Fruit fly (Drosophila melanogaster) whole organism, embryonic: ENCODE data around the gene CG14715.
A peak's percentile ranks its signal among the peaks of the same experiment; 100 is the strongest.

Experiments used
- Bgb ChIP-seq: fragments of 200-800 bp; sonication (Bioruptor generic); IDR thresholded peaks from 2 replicates; pipeline ENCODE4 v1.3.6; 2022; ENCODE audit warnings: missing biosample characterization, missing genetic modification characterization; ENCODE audit not compliant: partially characterized antibody
- BtbVII ChIP-seq: fragments of 200-800 bp; sonication (Bioruptor generic); optimal IDR thresholded peaks from 3 replicates; lab custom pipeline; 2017; ENCODE audit warnings: missing biosample characterization, mild to moderate bottlenecking, missing genetic modification characterization
- Bteb2 ChIP-seq: fragments of 200-800 bp; sonication (Bioruptor generic); optimal IDR thresholded peaks from 2 replicates; lab custom pipeline; 2016; ENCODE audit warnings: missing biosample characterization, missing genetic modification characterization
- CG11085 ChIP-seq: fragments of 200-800 bp; sonication (Bioruptor generic); IDR thresholded peaks from 2 replicates; pipeline ENCODE4 v1.3.6; 2022; ENCODE audit warnings: missing biosample characterization, missing genetic modification characterization
- CG11093 ChIP-seq: fragments of 200-800 bp; sonication (Bioruptor generic); IDR thresholded peaks from 3 replicates; pipeline ENCODE4 v1.3.6; 2022; ENCODE audit warnings: missing biosample characterization, missing genetic modification characterization
- CG12155 ChIP-seq: fragments of 200-800 bp; sonication (Bioruptor generic); optimal IDR thresholded peaks from 3 replicates; lab custom pipeline; 2016; ENCODE audit warnings: missing biosample characterization, missing genetic modification characterization
- CG12744 ChIP-seq: fragments of 200-800 bp; sonication (Bioruptor generic); optimal IDR thresholded peaks from 2 replicates; lab custom pipeline; 2016; ENCODE audit warnings: missing biosample characterization, missing genetic modification characterization
- CG14441 ChIP-seq: fragments of 200-800 bp; sonication (Bioruptor generic); IDR thresholded peaks from 2 replicates; pipeline ENCODE4 v1.3.6; 2022; ENCODE audit warnings: missing biosample characterization, missing genetic modification characterization
- CG17385 ChIP-seq: fragments of 200-800 bp; sonication (Bioruptor generic); optimal IDR thresholded peaks from 3 replicates; lab custom pipeline; 2018; ENCODE audit warnings: missing biosample characterization, mild to moderate bottlenecking, missing genetic modification characterization
- CG18764 ChIP-seq: fragments of 200-800 bp; sonication (Bioruptor generic); optimal IDR thresholded peaks from 3 replicates; lab custom pipeline; 2016; ENCODE audit warnings: missing biosample characterization, missing genetic modification characterization
- CG2678 ChIP-seq: fragments of 200-800 bp; sonication (Bioruptor generic); optimal IDR thresholded peaks from 3 replicates; lab custom pipeline; 2019; ENCODE audit warnings: missing biosample characterization, mild to moderate bottlenecking, missing genetic modification characterization, moderate library complexity
- CG30431 ChIP-seq: fragments of 200-800 bp; sonication (Bioruptor generic); optimal IDR thresholded peaks from 2 replicates; lab custom pipeline; 2017; ENCODE audit warnings: missing biosample characterization, missing genetic modification characterization
- CG31388 ChIP-seq: fragments of 200-800 bp; sonication (Bioruptor generic); optimal IDR thresholded peaks from 2 replicates; lab custom pipeline; 2016; ENCODE audit warnings: missing biosample characterization, missing genetic modification characterization
- CG31441 ChIP-seq: fragments of 200-800 bp; sonication (Bioruptor generic); IDR thresholded peaks from 2 replicates; pipeline ENCODE4 v1.3.6; 2022; ENCODE audit warnings: missing biosample characterization, missing genetic modification characterization
- CG3281 ChIP-seq: fragments of 200-800 bp; sonication (Bioruptor generic); optimal IDR thresholded peaks from 3 replicates; lab custom pipeline; 2017; ENCODE audit warnings: missing biosample characterization, mild to moderate bottlenecking, missing genetic modification characterization
- CG33213 ChIP-seq: fragments of 200-800 bp; sonication (Bioruptor generic); optimal IDR thresholded peaks from 3 replicates; lab custom pipeline; 2016; ENCODE audit warnings: missing biosample characterization, missing genetic modification characterization
- CG3726 ChIP-seq: fragments of 200-800 bp; sonication (Bioruptor generic); IDR thresholded peaks from 3 replicates; pipeline ENCODE4, ENCODE4 v1.3.6; 2022; ENCODE audit warnings: missing biosample characterization, missing genetic modification characterization
- CG4617 ChIP-seq: fragments of 200-800 bp; sonication (Bioruptor generic); optimal IDR thresholded peaks from 3 replicates; lab custom pipeline; 2016; ENCODE audit warnings: missing biosample characterization, missing genetic modification characterization, borderline replicate concordance
- CG7745 ChIP-seq: fragments of 200-800 bp; sonication (Bioruptor generic); optimal IDR thresholded peaks from 2 replicates; lab custom pipeline; 2018; ENCODE audit warnings: missing biosample characterization, mild to moderate bottlenecking, missing genetic modification characterization, moderate library complexity
- CG9437 ChIP-seq: fragments of 200-800 bp; sonication (Bioruptor generic); optimal IDR thresholded peaks from 2 replicates; lab custom pipeline; 2018; ENCODE audit warnings: missing biosample characterization, mild to moderate bottlenecking, missing genetic modification characterization
- CG9932 ChIP-seq: fragments of 200-800 bp; sonication (Bioruptor generic); IDR thresholded peaks from 2 replicates; pipeline ENCODE4 v1.3.6; 2022; ENCODE audit warnings: missing biosample characterization, missing genetic modification characterization
- D ChIP-seq, 2 experiments: fragments of 200-800 bp in 1 of 2; fragments of >200 bp in 1 of 2; sonication (Bioruptor generic) in 1 of 2; optimal IDR thresholded peaks; 2 replicates in 1 of 2; 3 replicates in 1 of 2; lab custom pipeline; 2017; ENCODE audit warnings: mild to moderate bottlenecking in 1 of 2, missing biosample characterization in 1 of 2, missing genetic modification characterization in 1 of 2, missing genetic modification reagents in 1 of 2
- Deaf1 ChIP-seq: fragments of 200-800 bp; optimal IDR thresholded peaks from 3 replicates; lab custom pipeline; 2019; ENCODE audit warnings: missing biosample characterization, mild to moderate bottlenecking, missing genetic modification characterization, moderate library complexity
- Hr3 ChIP-seq: fragments of 200-800 bp; sonication (Bioruptor generic); optimal IDR thresholded peaks from 3 replicates; lab custom pipeline; 2016; ENCODE audit warnings: missing biosample characterization, missing genetic modification characterization
- Hr39 ChIP-seq: fragments of >200 bp; optimal IDR thresholded peaks from 2 replicates; lab custom pipeline; 2017
- MTF-1 ChIP-seq: fragments of 200-800 bp; sonication (Bioruptor generic); optimal IDR thresholded peaks from 2 replicates; lab custom pipeline; 2018; ENCODE audit warnings: missing biosample characterization, mild to moderate bottlenecking, missing genetic modification characterization, borderline replicate concordance
- Myb ChIP-seq: fragments of 200-800 bp; sonication (Bioruptor generic); optimal IDR thresholded peaks from 2 replicates; lab custom pipeline; 2016; ENCODE audit warnings: missing biosample characterization, missing genetic modification characterization
- NFAT ChIP-seq: fragments of 200-800 bp; sonication (Bioruptor generic); IDR thresholded peaks from 2 replicates; pipeline ENCODE4 v1.3.6; 2022; ENCODE audit warnings: missing biosample characterization, missing genetic modification characterization
- Pdp1 ChIP-seq, 2 experiments: fragments of 200-800 bp; sonication (Bioruptor generic); optimal IDR thresholded peaks; 3 replicates each; lab custom pipeline; 2016; ENCODE audit warnings: missing biosample characterization in 2 of 2, missing genetic modification characterization in 2 of 2, mild to moderate bottlenecking in 1 of 2, moderate library complexity in 1 of 2
- Ptx1 ChIP-seq: fragments of 200-800 bp; sonication (Bioruptor generic); IDR thresholded peaks from 2 replicates; pipeline ENCODE4 v1.3.6; 2022; ENCODE audit warnings: missing biosample characterization, missing genetic modification characterization
- Sry-δ ChIP-seq: fragments of 200-800 bp; sonication (Bioruptor generic); optimal IDR thresholded peaks from 2 replicates; lab custom pipeline; 2016; ENCODE audit warnings: missing biosample characterization, missing genetic modification characterization
- amos ChIP-seq: fragments of 200-800 bp; sonication (Bioruptor generic); IDR thresholded peaks from 2 replicates; pipeline ENCODE4 v1.3.6; 2022; ENCODE audit warnings: missing biosample characterization, missing genetic modification characterization; ENCODE audit not compliant: partially characterized antibody
- aop ChIP-seq: fragments of 200-800 bp; sonication (Bioruptor generic); IDR thresholded peaks from 2 replicates; pipeline ENCODE4 v1.3.6; 2022; ENCODE audit warnings: missing biosample characterization, missing genetic modification characterization
- bsh ChIP-seq, 2 experiments: fragments of 200-800 bp; sonication (Bioruptor generic); optimal IDR thresholded peaks; 2 replicates each; lab custom pipeline; 2017 to 2018; ENCODE audit warnings: mild to moderate bottlenecking in 2 of 2, missing biosample characterization in 2 of 2, missing genetic modification characterization in 2 of 2, moderate library complexity in 1 of 2
- ci ChIP-seq: fragments of 200-800 bp; sonication (Bioruptor generic); IDR thresholded peaks from 3 replicates; pipeline ENCODE4 v1.3.6; 2022; ENCODE audit warnings: missing biosample characterization, missing genetic modification characterization
- corto ChIP-seq: fragments of 200-800 bp; sonication (Bioruptor generic); optimal IDR thresholded peaks from 2 replicates; lab custom pipeline; 2016; ENCODE audit warnings: missing biosample characterization, mild to moderate bottlenecking, missing genetic modification characterization, moderate library complexity
- crc ChIP-seq: fragments of 200-800 bp; sonication (Bioruptor generic); optimal IDR thresholded peaks from 2 replicates; lab custom pipeline; 2016; ENCODE audit warnings: missing biosample characterization, missing genetic modification characterization
- disco-r ChIP-seq: fragments of 200-800 bp; sonication (Bioruptor generic); optimal IDR thresholded peaks from 2 replicates; lab custom pipeline; 2016; ENCODE audit warnings: missing biosample characterization, missing genetic modification characterization
- eyg ChIP-seq: fragments of 200-800 bp; sonication (Bioruptor generic); optimal IDR thresholded peaks from 3 replicates; lab custom pipeline; 2016; ENCODE audit warnings: missing biosample characterization, missing genetic modification characterization
- fd64A ChIP-seq: fragments of 200-800 bp; sonication (Bioruptor generic); optimal IDR thresholded peaks from 3 replicates; lab custom pipeline; 2018; ENCODE audit warnings: missing biosample characterization, mild to moderate bottlenecking, missing genetic modification characterization
- gcm ChIP-seq: fragments of 200-800 bp; sonication (Bioruptor generic); optimal IDR thresholded peaks from 2 replicates; lab custom pipeline; 2019; ENCODE audit warnings: missing biosample characterization, mild to moderate bottlenecking, missing genetic modification characterization, moderate library complexity
- mirr ChIP-seq: fragments of 200-800 bp; sonication (Bioruptor generic); optimal IDR thresholded peaks from 3 replicates; lab custom pipeline; 2018; ENCODE audit warnings: missing biosample characterization, mild to moderate bottlenecking, missing genetic modification characterization
- ro ChIP-seq: fragments of 200-800 bp; sonication (Bioruptor generic); IDR thresholded peaks from 2 replicates; pipeline ENCODE4 v1.3.6; 2022; ENCODE audit warnings: missing biosample characterization, missing genetic modification characterization
- sc ChIP-seq, 3 experiments: fragments of >200 bp in 2 of 3; fragments of 200-800 bp in 1 of 3; sonication (Bioruptor generic) in 1 of 3; optimal IDR thresholded peaks; 2 replicates in 2 of 3; 3 replicates in 1 of 3; lab custom pipeline; 2017; ENCODE audit warnings: mild to moderate bottlenecking in 1 of 3, missing biosample characterization in 1 of 3, missing genetic modification characterization in 1 of 3, missing genetic modification reagents in 1 of 3
- sisA ChIP-seq: fragments of 200-800 bp; sonication (Bioruptor generic); IDR thresholded peaks from 2 replicates; pipeline ENCODE4 v1.3.6; 2022; ENCODE audit warnings: missing biosample characterization, missing genetic modification characterization
- stwl ChIP-seq: fragments of 200-800 bp; sonication (Bioruptor generic); optimal IDR thresholded peaks from 3 replicates; lab custom pipeline; 2018; ENCODE audit warnings: missing biosample characterization, mild to moderate bottlenecking, missing genetic modification characterization, moderate library complexity
- tgo ChIP-seq: fragments of 200-800 bp; sonication (Bioruptor generic); IDR thresholded peaks from 3 replicates; pipeline ENCODE4 v1.3.6; 2022; ENCODE audit warnings: missing biosample characterization, missing genetic modification characterization
- unc-4 ChIP-seq: fragments of 200-800 bp; sonication (Bioruptor generic); IDR thresholded peaks from 2 replicates; pipeline ENCODE4 v1.3.6; 2022; ENCODE audit warnings: missing biosample characterization, missing genetic modification characterization; ENCODE audit not compliant: partially characterized antibody
- unpg ChIP-seq: fragments of 200-800 bp; sonication (Bioruptor generic); optimal IDR thresholded peaks from 3 replicates; lab custom pipeline; 2018; ENCODE audit warnings: missing biosample characterization, mild to moderate bottlenecking, missing genetic modification characterization, moderate library complexity

The CG14715 gene

DNA sequence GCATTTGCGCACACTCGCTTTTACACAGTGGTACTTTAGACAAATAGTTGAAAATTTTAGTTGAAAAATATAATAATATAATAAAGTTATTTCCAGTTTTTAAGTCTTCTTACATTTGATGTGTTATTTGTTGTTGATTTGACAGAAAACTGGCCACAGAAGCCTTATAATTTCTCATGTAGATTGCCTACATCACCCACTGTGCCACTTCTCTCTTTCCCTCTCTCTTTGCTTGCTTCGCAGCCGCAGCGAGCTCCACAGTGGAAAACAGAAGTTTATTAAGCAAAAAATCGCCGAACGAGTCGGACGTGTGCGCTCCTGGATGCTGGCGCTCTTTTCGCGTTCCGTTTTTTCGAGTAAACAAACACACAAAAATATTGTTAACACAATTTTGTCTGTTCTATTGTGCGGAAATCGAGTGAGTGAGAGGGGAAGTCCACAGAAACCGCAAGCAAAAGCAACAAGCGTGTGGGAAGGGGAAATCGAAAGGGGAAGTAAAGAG lies 18.1 kb upstream of the CG14715 start, which contains the start of gene CG42327:
Gene CG42327 (plus strand): TSS at position 277 of the 502 bp plus-strand sequence.
- TF ChIP-seq Bteb2 (GFP tag; lab: Kevin White, UChicago) (peak; percentile 68), CG33213 (GFP tag; lab: Kevin White, UChicago) (peak; percentile 53), CG11085 (GFP tag; lab: Robert Waterston, UW) (peak; percentile 69), CG9437 (GFP tag; lab: Kevin White, UChicago) (peak; percentile 89), CG2678 (tag; lab: Kevin White, UChicago) (peak; percentile 91), Deaf1 (tag; lab: Kevin White, UChicago) (peak; percentile 72), ci (peak; percentile 99), CG3726 (GFP tag; lab: Robert Waterston, UW) (peak; percentile 93), CG4617 (GFP tag; lab: Kevin White, UChicago) (peak; percentile 77), mirr (GFP tag; lab: Kevin White, UChicago) (peak; percentile 80), CG30431 (GFP tag; lab: Kevin White, UChicago) (peak; percentile 95), gcm (peak; percentile 96), CG17385 (GFP tag; lab: Kevin White, UChicago) (peak; percentile 91), unc-4 (no peak; the same call in 1 of the 2 replicates), Sry-δ (GFP tag; lab: Kevin White, UChicago) (peak; percentile 1), sc (optimal IDR thresholded peaks at IDR 0.05; lab: Kevin White, UChicago) (no peak), sc (GFP tag; optimal IDR thresholded peaks at IDR 0.05; lab: Kevin White, UChicago) (peak; percentile 95), Ptx1 (peak; percentile 96), CG12155 (GFP tag; lab: Kevin White, UChicago) (peak; percentile 85), crc (peak; percentile 57), ro (GFP tag; lab: Robert Waterston, UW) (peak; percentile 84), stwl (tag; lab: Kevin White, UChicago) (peak; percentile 38), Pdp1 (GFP tag; optimal IDR thresholded peaks at IDR 0.05; lab: Kevin White, UChicago) (peak; percentile 60 to 73), CG3281 (GFP tag; lab: Kevin White, UChicago) (peak; percentile 88), fd64A (GFP tag; lab: Kevin White, UChicago) (peak; percentile 68), NFAT (GFP tag; lab: Robert Waterston, UW) (peak; percentile 72), CG31388 (GFP tag; lab: Kevin White, UChicago) (peak; percentile 76), CG11093 (GFP tag; lab: Robert Waterston, UW) (peak; percentile 92), corto (GFP tag; lab: Kevin White, UChicago) (peak; percentile 92), tgo (GFP tag; lab: Robert Waterston, UW) (peak; percentile 96), Hr3 (GFP tag; lab: Kevin White, UChicago) (peak; percentile 92), eyg (GFP tag; lab: Kevin White, UChicago) (peak; percentile 56), CG31441 (peak; percentile 98), Bgb (GFP tag; lab: Robert Waterston, UW) (peak; percentile 50), sisA (peak; percentile 94), Hr39 (lab: Kevin White, UChicago) (no peak), disco-r (GFP tag; lab: Kevin White, UChicago) (peak; percentile 65), MTF-1 (GFP tag; lab: Kevin White, UChicago) (peak; percentile 86), bsh (GFP tag; optimal IDR thresholded peaks at IDR 0.05; lab: Kevin White, UChicago) (peak; percentile 91 to 98), D (optimal IDR thresholded peaks at IDR 0.05; lab: Kevin White, UChicago) (no peak), D (GFP tag; optimal IDR thresholded peaks at IDR 0.05; lab: Kevin White, UChicago) (peak; percentile 91), CG9932 (peak; percentile 80), amos (GFP tag; lab: Robert Waterston, UW) (peak; percentile 32; the same call in 1 of the 2 replicates), BtbVII (GFP tag; lab: Kevin White, UChicago) (peak; percentile 93), CG7745 (tag; lab: Kevin White, UChicago) (peak; percentile 27), unpg (GFP tag; lab: Kevin White, UChicago) (peak; percentile 97), aop (GFP tag; lab: Robert Waterston, UW) (peak; percentile 61; the same call in 1 of the 2 replicates), CG18764 (peak; percentile 90), CG12744 (peak; percentile 66), Myb (GFP tag; lab: Kevin White, UChicago) (peak; percentile 45), CG14441 (GFP tag; lab: Robert Waterston, UW) (peak; percentile 94)
